Fruit fly (Drosophila melanogaster) whole organism, pupa: ENCODE measurements around the gene CG31769.
A peak's percentile ranks its signal among the peaks of the same experiment; 100 is the strongest.

ENCODE experiments used
- CG10348 ChIP-seq: fragments of 200-800 bp; sonication (Bioruptor generic); IDR thresholded peaks from 2 replicates; pipeline ENCODE4 v1.3.6; 2022; ENCODE audit warnings: missing biosample characterization, missing genetic modification characterization
- CG12605 ChIP-seq: fragments of 200-800 bp; sonication (Bioruptor generic); IDR thresholded peaks from 2 replicates; pipeline ENCODE4 v1.3.6; 2022; ENCODE audit warnings: missing biosample characterization, missing genetic modification characterization
- CG13204 ChIP-seq: fragments of 200-800 bp; sonication (Bioruptor generic); optimal IDR thresholded peaks from 2 replicates; lab custom pipeline; 2018; ENCODE audit warnings: missing biosample characterization, mild to moderate bottlenecking, missing genetic modification characterization, moderate library complexity
- CG14655 ChIP-seq: fragments of 200-800 bp; sonication (Bioruptor generic); optimal IDR thresholded peaks from 3 replicates; lab custom pipeline; 2017; ENCODE audit warnings: mild to moderate bottlenecking, missing biosample characterization, missing genetic modification reagents, missing genetic modification characterization
- CG15710 ChIP-seq: fragments of 200-800 bp; sonication (Bioruptor generic); optimal IDR thresholded peaks from 2 replicates; lab custom pipeline; 2018; ENCODE audit warnings: missing biosample characterization, mild to moderate bottlenecking, missing genetic modification characterization, moderate library complexity
- CG17806 ChIP-seq: fragments of 200-800 bp; sonication (Bioruptor generic); optimal IDR thresholded peaks from 2 replicates; lab custom pipeline; 2018; ENCODE audit warnings: missing biosample characterization, mild to moderate bottlenecking, missing genetic modification characterization, moderate library complexity
- CG32121 ChIP-seq: fragments of 200-800 bp; sonication (Bioruptor generic); IDR thresholded peaks from 2 replicates; pipeline ENCODE4 v1.3.6; 2022; ENCODE audit warnings: missing biosample characterization, missing genetic modification characterization
- CG34367 ChIP-seq: fragments of 200-800 bp; sonication (Bioruptor generic); optimal IDR thresholded peaks from 2 replicates; lab custom pipeline; 2018; ENCODE audit warnings: missing biosample characterization, mild to moderate bottlenecking, missing genetic modification characterization
- CG4496 ChIP-seq: fragments of 200-800 bp; sonication (Bioruptor generic); IDR thresholded peaks from 3 replicates; pipeline ENCODE4 v1.3.6; 2022; ENCODE audit warnings: missing biosample characterization, missing genetic modification characterization
- CG8159 ChIP-seq: fragments of 200-800 bp; sonication (Bioruptor generic); optimal IDR thresholded peaks from 3 replicates; lab custom pipeline; 2018; ENCODE audit warnings: missing biosample characterization, mild to moderate bottlenecking, missing genetic modification characterization, moderate library complexity
- CG8301 ChIP-seq: fragments of 200-800 bp; sonication (Bioruptor generic); optimal IDR thresholded peaks from 2 replicates; lab custom pipeline; 2018; ENCODE audit warnings: missing biosample characterization, mild to moderate bottlenecking, missing genetic modification characterization
- CG9948 ChIP-seq: fragments of 200-800 bp; sonication (Bioruptor generic); optimal IDR thresholded peaks from 2 replicates; lab custom pipeline; 2018; ENCODE audit warnings: missing biosample characterization, mild to moderate bottlenecking, missing genetic modification characterization, moderate library complexity
- D1 ChIP-seq: fragments of 200-800 bp; sonication (Bioruptor generic); optimal IDR thresholded peaks from 2 replicates; lab custom pipeline; 2018; ENCODE audit warnings: missing biosample characterization, mild to moderate bottlenecking, missing genetic modification characterization, moderate library complexity
- EcR ChIP-seq: fragments of 200-800 bp; sonication (Bioruptor generic); optimal IDR thresholded peaks from 3 replicates; lab custom pipeline; 2019; ENCODE audit warnings: missing biosample characterization, missing genetic modification characterization, mild to moderate bottlenecking, moderate library complexity, missing genetic modification reagents
- Ets98B ChIP-seq: fragments of 200-800 bp; sonication (Bioruptor generic); IDR thresholded peaks from 2 replicates; pipeline ENCODE4 v1.3.6; 2022; ENCODE audit warnings: missing biosample characterization, missing genetic modification characterization
- Pif1A ChIP-seq: fragments of 200-800 bp; sonication (Bioruptor generic); optimal IDR thresholded peaks from 3 replicates; lab custom pipeline; 2016; ENCODE audit warnings: missing biosample characterization, missing genetic modification characterization
- Pif1B ChIP-seq: fragments of 200-800 bp; sonication (Bioruptor generic); optimal IDR thresholded peaks from 3 replicates; lab custom pipeline; 2016; ENCODE audit warnings: missing biosample characterization, missing genetic modification characterization
- Snoo ChIP-seq: fragments of 200-800 bp; sonication (Bioruptor generic); optimal IDR thresholded peaks from 3 replicates; lab custom pipeline; 2017; ENCODE audit warnings: missing biosample characterization, mild to moderate bottlenecking, missing genetic modification characterization, inconsistent platforms
- fd96Ca ChIP-seq: fragments of 200-800 bp; sonication (Bioruptor generic); IDR thresholded peaks from 3 replicates; pipeline ENCODE4 v1.3.6; 2022; ENCODE audit warnings: missing biosample characterization, missing genetic modification characterization
- gl ChIP-seq: fragments of 200-800 bp; sonication (Bioruptor generic); optimal IDR thresholded peaks from 2 replicates; lab custom pipeline; 2018; ENCODE audit warnings: missing biosample characterization, mild to moderate bottlenecking, missing genetic modification characterization
- rn ChIP-seq: fragments of 200-800 bp; sonication (Bioruptor generic); IDR thresholded peaks from 2 replicates; pipeline ENCODE4 v1.3.6; 2022; ENCODE audit warnings: missing biosample characterization, missing genetic modification characterization

Gene CG31769

dm6 chr2L:14133562-14134539 is 23.3 kb upstream of the CG31769 start:
- TF ChIP-seq CG8159 (tag; lab: Kevin White, UChicago) (peak; percentile 6), CG10348 (no peak), Pif1B (GFP tag; lab: Kevin White, UChicago) (no peak), EcR (GFP tag; lab: Kevin White, UChicago) (peak; percentile 78), fd96Ca (GFP tag; lab: Robert Waterston, UW) (0 out of 3 replicates have a peak, but pooled peaks have one; percentile 21), CG34367 (tag; lab: Kevin White, UChicago) (no peak), CG13204 (GFP tag; lab: Kevin White, UChicago) (peak; percentile 54), CG4496 (GFP tag; lab: Robert Waterston, UW) (0 out of 3 replicates have a peak, but pooled peaks have one; percentile 16), gl (no peak)

- no peak for TF ChIP-seq CG12605
- TF ChIP-seq CG17806 (tag; lab: Kevin White, UChicago) = no peak
- no peak for TF ChIP-seq EcR (GFP tag; lab: Kevin White, UChicago)
- no peak for TF ChIP-seq fd96Ca (GFP tag; lab: Robert Waterston, UW)
- no peak for TF ChIP-seq CG32121 (GFP tag; lab: Robert Waterston, UW)
- TF ChIP-seq Pif1A = no peak
- no peak for TF ChIP-seq CG8159 (tag; lab: Kevin White, UChicago)
- no peak for TF ChIP-seq CG8301 (tag; lab: Kevin White, UChicago)
- TF ChIP-seq, all 21 proteins: peak for 0
Observed at dm6 chr2L:14125630-14126029, 15.1 kb upstream of the CG31769 start.

- TF ChIP-seq Pif1B (GFP tag; lab: Kevin White, UChicago) = no peak
- peak; percentile 27 for TF ChIP-seq CG8159 (tag; lab: Kevin White, UChicago)
- no peak for TF ChIP-seq EcR (GFP tag; lab: Kevin White, UChicago)
- no peak for TF ChIP-seq CG10348
- no peak for TF ChIP-seq gl
- no peak for TF ChIP-seq CG13204 (GFP tag; lab: Kevin White, UChicago)
- no peak for TF ChIP-seq Ets98B (GFP tag; lab: Robert Waterston, UW)
Observed at dm6 chr2L:14123605-14124004, 13.1 kb upstream of the CG31769 start.

dm6 chr2L:14122742-14123334 is 12.3 kb upstream of the CG31769 start:
- TF ChIP-seq gl = no peak
- peak; percentile 33 for TF ChIP-seq CG8159 (tag; lab: Kevin White, UChicago)

dm6 chr2L:14120689-14121397 is 10.3 kb upstream of the CG31769 start:
- TF ChIP-seq CG15710 (tag; lab: Kevin White, UChicago) (no peak), CG34367 (tag; lab: Kevin White, UChicago) (no peak), CG12605 (no peak), Snoo (tag; lab: Kevin White, UChicago) (no peak), Pif1B (GFP tag; lab: Kevin White, UChicago) (no peak), CG8301 (tag; lab: Kevin White, UChicago) (no peak), CG17806 (tag; lab: Kevin White, UChicago) (no peak), EcR (GFP tag; lab: Kevin White, UChicago) (no peak), CG13204 (GFP tag; lab: Kevin White, UChicago) (no peak), D1 (no peak), CG8159 (tag; lab: Kevin White, UChicago) (no peak), gl (no peak), CG10348 (no peak)

dm6 chr2L:14115976-14116501 is 5.5 kb upstream of the CG31769 start:
- no peak for TF ChIP-seq CG14655
- no peak for TF ChIP-seq CG8159 (tag; lab: Kevin White, UChicago)
- no peak for TF ChIP-seq EcR (GFP tag; lab: Kevin White, UChicago)
- TF ChIP-seq fd96Ca (GFP tag; lab: Robert Waterston, UW) = no peak
- TF ChIP-seq CG9948 (tag; lab: Kevin White, UChicago) = no peak
- TF ChIP-seq Pif1B (GFP tag; lab: Kevin White, UChicago) = no peak
- no peak for TF ChIP-seq CG34367 (tag; lab: Kevin White, UChicago)
- TF ChIP-seq Snoo (tag; lab: Kevin White, UChicago) = no peak
- no peak for TF ChIP-seq CG32121 (GFP tag; lab: Robert Waterston, UW)
- no peak for TF ChIP-seq CG17806 (tag; lab: Kevin White, UChicago)
- TF ChIP-seq Pif1A = no peak
- TF ChIP-seq CG15710 (tag; lab: Kevin White, UChicago) = no peak
- no peak for TF ChIP-seq D1
- TF ChIP-seq CG8301 (tag; lab: Kevin White, UChicago) = no peak
- no peak for TF ChIP-seq CG10348
- no peak for TF ChIP-seq Ets98B (GFP tag; lab: Robert Waterston, UW)
- TF ChIP-seq CG12605 = peak; percentile 77
- TF ChIP-seq CG4496 (GFP tag; lab: Robert Waterston, UW) = 0 out of 3 replicates have a peak, but pooled peaks have one; percentile 8
- no peak for TF ChIP-seq gl
- no peak for TF ChIP-seq rn (GFP tag; lab: Robert Waterston, UW)
- TF ChIP-seq CG13204 (GFP tag; lab: Kevin White, UChicago) = peak; percentile 10
